Worm (Caenorhabditis elegans) whole organism, young adult: Measurements from ENCODE around the gene F36H9.1.

ENCODE experiments used
- B0035.1 ChIP-seq: sonication (generic microtip); optimal IDR thresholded peaks from 2 replicates; lab custom pipeline; 2016; ENCODE audit warnings: missing genetic modification characterization, mild to moderate bottlenecking, missing compliant biosample characterization, missing genotype, missing genetic modification reagents
- C06A6.2 ChIP-seq: fragments of 200-800 bp; sonication (Bioruptor generic); conservative IDR thresholded peaks from 2 replicates; pipeline ENCODE4 v1.3.6; 2022; ENCODE audit warnings: missing genetic modification characterization, missing compliant biosample characterization
- D2030.7 ChIP-seq: fragments of 200-800 bp; sonication (Bioruptor generic); IDR thresholded peaks from 2 replicates; pipeline ENCODE4 v1.3.6; 2022; ENCODE audit warnings: missing genetic modification reagents, missing genetic modification characterization, missing compliant biosample characterization
- F22D6.2 ChIP-seq: sonication (generic microtip); optimal IDR thresholded peaks from 2 replicates; lab custom pipeline; 2016; ENCODE audit warnings: mild to moderate bottlenecking, missing genetic modification characterization, missing compliant biosample characterization
- F39B2.1 ChIP-seq: fragments of 200-800 bp; sonication (Bioruptor generic); IDR thresholded peaks from 2 replicates; pipeline ENCODE4 v1.3.6; 2022; ENCODE audit warnings: missing genetic modification reagents, missing genetic modification characterization, missing compliant biosample characterization
- F49E8.2 ChIP-seq: sonication (generic microtip); optimal IDR thresholded peaks from 3 replicates; lab custom pipeline; 2017; ENCODE audit warnings: missing genetic modification characterization, mild to moderate bottlenecking, missing compliant biosample characterization, antibody characterized with exemption, moderate library complexity; ENCODE audit not compliant: insufficient read depth
- T07F8.4 ChIP-seq: sonication (generic microtip); optimal IDR thresholded peaks from 2 replicates; lab custom pipeline; 2016; ENCODE audit warnings: mild to moderate bottlenecking, missing genetic modification characterization, moderate library complexity, missing compliant biosample characterization
- Y53G8AR.9 ChIP-seq: fragments of 200-800 bp; sonication (Bioruptor generic); conservative IDR thresholded peaks from 2 replicates; pipeline ENCODE4 v1.3.6; 2022; ENCODE audit warnings: missing genetic modification reagents, missing genetic modification characterization, missing compliant biosample characterization
- Y79H2A.3 ChIP-seq: fragments of 200-800 bp; sonication (Bioruptor generic); conservative IDR thresholded peaks from 2 replicates; pipeline ENCODE4 v1.3.6; 2022; ENCODE audit warnings: missing genetic modification reagents, missing genetic modification characterization, missing compliant biosample characterization
- ZK185.1 ChIP-seq: sonication (generic microtip); optimal IDR thresholded peaks from 2 replicates; lab custom pipeline; 2016; ENCODE audit warnings: mild to moderate bottlenecking, missing genetic modification characterization, missing compliant biosample characterization; ENCODE audit not compliant: poor library complexity, severe bottlenecking
- ama-1 ChIP-seq, 3 experiments: fragments of 150-350 bp in 1 of 3; sonication (generic microtip) in 2 of 3; optimal IDR thresholded peaks; 2 replicates each; lab custom pipeline; 2014 to 2018; ENCODE audit warnings: missing biosample characterization in 2 of 3, missing genetic modification characterization in 2 of 3, missing genetic modification reagents in 2 of 3
- atf-7 ChIP-seq: sonication (generic microtip); optimal IDR thresholded peaks from 2 replicates; lab custom pipeline; 2017; ENCODE audit warnings: mild to moderate bottlenecking, missing genetic modification characterization, missing compliant biosample characterization
- athp-1 ChIP-seq: sonication (generic microtip); optimal IDR thresholded peaks from 2 replicates; lab custom pipeline; 2017; ENCODE audit warnings: mild to moderate bottlenecking, missing genetic modification characterization, missing compliant biosample characterization
- attf-5 ChIP-seq: fragments of 200-800 bp; sonication (Bioruptor generic); optimal IDR thresholded peaks from 2 replicates; lab custom pipeline; 2018; ENCODE audit warnings: mild to moderate bottlenecking, missing genetic modification characterization, missing compliant biosample characterization
- ccch-3 ChIP-seq: fragments of 200-800 bp; sonication (Bioruptor generic); optimal IDR thresholded peaks from 2 replicates; lab custom pipeline; 2018; ENCODE audit warnings: mild to moderate bottlenecking, missing genetic modification characterization, missing compliant biosample characterization
- cebp-1 ChIP-seq, 2 experiments: fragments of 200-800 bp in 1 of 2; sonication (Bioruptor generic) in 1 of 2; sonication (generic microtip) in 1 of 2; IDR thresholded peaks in 1 of 2; optimal IDR thresholded peaks in 1 of 2; 2 replicates each; pipeline versions ENCODE4 v1.3.6 to Lab custom; 2017 to 2022; ENCODE audit warnings: missing compliant biosample characterization in 2 of 2, missing genetic modification characterization in 2 of 2, mild to moderate bottlenecking in 1 of 2, missing genetic modification reagents in 1 of 2, moderate library complexity in 1 of 2
- ceh-40 ChIP-seq: fragments of 200-800 bp; sonication (Bioruptor generic); IDR thresholded peaks from 2 replicates; pipeline ENCODE4 v1.3.6; 2022; ENCODE audit warnings: missing genetic modification characterization, missing compliant biosample characterization
- ceh-79 ChIP-seq: sonication (generic microtip); optimal IDR thresholded peaks from 2 replicates; lab custom pipeline; 2017; ENCODE audit warnings: mild to moderate bottlenecking, missing genetic modification characterization, missing compliant biosample characterization
- chd-7 ChIP-seq: sonication (generic microtip); optimal IDR thresholded peaks from 2 replicates; lab custom pipeline; 2016; ENCODE audit warnings: mild to moderate bottlenecking, missing genetic modification characterization, moderate library complexity, missing compliant biosample characterization
- dox-1 ChIP-seq: fragments of 200-800 bp; sonication (Bioruptor generic); IDR thresholded peaks from 2 replicates; pipeline ENCODE4 v1.3.6; 2022; ENCODE audit warnings: missing genetic modification reagents, missing genetic modification characterization, missing compliant biosample characterization
- dpl-1 ChIP-seq: fragments of 150-350 bp; optimal IDR thresholded peaks from 2 replicates; lab custom pipeline; 2014; ENCODE audit warnings: missing biosample characterization, missing genetic modification reagents, missing genetic modification characterization
- ekl-4 ChIP-seq: fragments of 200-800 bp; sonication (Bioruptor generic); IDR thresholded peaks from 2 replicates; pipeline ENCODE4 v1.3.6; 2022; ENCODE audit warnings: missing genetic modification reagents, missing genetic modification characterization, missing compliant biosample characterization
- fkh-3 ChIP-seq: sonication (generic microtip); optimal IDR thresholded peaks from 2 replicates; lab custom pipeline; 2016; ENCODE audit warnings: mild to moderate bottlenecking, missing genetic modification characterization, missing compliant biosample characterization
- gei-17 ChIP-seq: fragments of 200-800 bp; sonication (Bioruptor generic); optimal IDR thresholded peaks from 2 replicates; lab custom pipeline; 2018; ENCODE audit warnings: mild to moderate bottlenecking, missing genetic modification characterization, missing compliant biosample characterization
- hmg-20 ChIP-seq: fragments of 200-800 bp; sonication (Bioruptor generic); IDR thresholded peaks from 2 replicates; pipeline ENCODE4 v1.3.6; 2022; ENCODE audit warnings: missing genetic modification reagents, missing genetic modification characterization, missing compliant biosample characterization
- hsf-1 ChIP-seq: fragments of 200-800 bp; sonication (Bioruptor generic); IDR thresholded peaks from 2 replicates; pipeline ENCODE4 v1.3.6; 2022; ENCODE audit warnings: missing genetic modification reagents, missing genetic modification characterization, missing compliant biosample characterization
- lsy-27 ChIP-seq: sonication (generic microtip); optimal IDR thresholded peaks from 2 replicates; lab custom pipeline; 2017; ENCODE audit warnings: missing genetic modification characterization, mild to moderate bottlenecking, missing compliant biosample characterization, antibody characterized with exemption, missing genotype, borderline replicate concordance; ENCODE audit not compliant: insufficient read depth
- madf-3 ChIP-seq: fragments of 200-800 bp; sonication (Bioruptor generic); IDR thresholded peaks from 2 replicates; pipeline ENCODE4 v1.3.6; 2022; ENCODE audit warnings: missing genetic modification reagents, missing genetic modification characterization, missing compliant biosample characterization
- madf-6 ChIP-seq: fragments of 200-800 bp; sonication (Bioruptor generic); IDR thresholded peaks from 2 replicates; pipeline ENCODE4 v1.3.6; 2022; ENCODE audit warnings: missing genetic modification reagents, missing genetic modification characterization, missing compliant biosample characterization
- mcd-1 ChIP-seq: fragments of 200-800 bp; sonication (Bioruptor generic); IDR thresholded peaks from 2 replicates; pipeline ENCODE4 v1.3.6; 2022; ENCODE audit warnings: missing genetic modification reagents, missing genetic modification characterization, missing compliant biosample characterization
- mel-28 ChIP-seq: sonication (generic microtip); optimal IDR thresholded peaks from 2 replicates; lab custom pipeline; 2016; ENCODE audit warnings: borderline replicate concordance, mild to moderate bottlenecking, missing genetic modification characterization, missing compliant biosample characterization
- nfyb-1 ChIP-seq: fragments of 200-800 bp; sonication (Bioruptor generic); IDR thresholded peaks from 2 replicates; pipeline ENCODE4 v1.3.6; 2022; ENCODE audit warnings: missing genetic modification reagents, missing genetic modification characterization, missing compliant biosample characterization
- nhr-120 ChIP-seq: fragments of 200-800 bp; sonication (Bioruptor generic); IDR thresholded peaks from 2 replicates; pipeline ENCODE4 v1.3.6; 2022; ENCODE audit warnings: missing genetic modification characterization, missing compliant biosample characterization
- nhr-179 ChIP-seq: sonication (generic microtip); optimal IDR thresholded peaks from 2 replicates; lab custom pipeline; 2016; ENCODE audit warnings: mild to moderate bottlenecking, missing genetic modification characterization, missing compliant biosample characterization
- pha-4 ChIP-seq: fragments of 150-350 bp; sonication (generic microtip); optimal IDR thresholded peaks from 2 replicates; lab custom pipeline; 2014; ENCODE audit warnings: missing biosample characterization, missing genetic modification reagents, missing genetic modification characterization
- rec-8 ChIP-seq, 2 experiments: sonication (generic microtip); optimal IDR thresholded peaks; 2 replicates each; lab custom pipeline; 2016; ENCODE audit warnings: mild to moderate bottlenecking in 2 of 2, missing genetic modification characterization in 2 of 2, missing genetic modification reagents in 2 of 2, missing genotype in 2 of 2, missing biosample characterization in 1 of 2, missing compliant biosample characterization in 1 of 2, moderate library complexity in 1 of 2
- rpc-1 ChIP-seq, 2 experiments: fragments of 150-350 bp in 1 of 2; sonication (generic microtip) in 1 of 2; optimal IDR thresholded peaks; 2 replicates each; lab custom pipeline; 2014 to 2018; ENCODE audit warnings: missing biosample characterization in 1 of 2, missing genetic modification characterization in 1 of 2, missing genetic modification reagents in 1 of 2, missing genotype in 1 of 2
- snpc-1.1 ChIP-seq: sonication (generic microtip); optimal IDR thresholded peaks from 2 replicates; lab custom pipeline; 2017; ENCODE audit warnings: missing genetic modification characterization, mild to moderate bottlenecking, missing compliant biosample characterization, antibody characterized with exemption, moderate library complexity, missing genotype, missing genetic modification reagents; ENCODE audit not compliant: insufficient read depth
- snpc-1.3 ChIP-seq: sonication (generic microtip); optimal IDR thresholded peaks from 2 replicates; lab custom pipeline; 2017; ENCODE audit warnings: missing genetic modification characterization, mild to moderate bottlenecking, missing compliant biosample characterization, antibody characterized with exemption, moderate library complexity, missing genotype, missing genetic modification reagents; ENCODE audit not compliant: insufficient read depth
- snpc-4 ChIP-seq, 5 experiments: fragments of 150-350 bp in 1 of 5; sonication (generic microtip) in 4 of 5; optimal IDR thresholded peaks; 2 replicates each; lab custom pipeline; 2014 to 2018; ENCODE audit warnings: missing genetic modification characterization in 5 of 5, missing biosample characterization in 3 of 5, antibody characterized with exemption in 2 of 5, mild to moderate bottlenecking in 2 of 5, missing compliant biosample characterization in 2 of 5, missing genotype in 2 of 5, moderate library complexity in 2 of 5, missing genetic modification reagents in 1 of 5
- unc-62 ChIP-seq: fragments of 150-350 bp; optimal IDR thresholded peaks from 2 replicates; lab custom pipeline; 2014; ENCODE audit warnings: missing biosample characterization, missing genetic modification reagents, missing genetic modification characterization
- zfh-2 ChIP-seq: fragments of 200-800 bp; sonication (Bioruptor generic); conservative IDR thresholded peaks from 2 replicates; pipeline ENCODE4 v1.3.6; 2022; ENCODE audit warnings: missing genetic modification reagents, missing genetic modification characterization, missing compliant biosample characterization
- ztf-18 ChIP-seq: sonication (generic microtip); optimal IDR thresholded peaks from 2 replicates; lab custom pipeline; 2016; ENCODE audit warnings: missing genotype, mild to moderate bottlenecking, missing genetic modification characterization, missing compliant biosample characterization

Gene F36H9.1

DNA sequence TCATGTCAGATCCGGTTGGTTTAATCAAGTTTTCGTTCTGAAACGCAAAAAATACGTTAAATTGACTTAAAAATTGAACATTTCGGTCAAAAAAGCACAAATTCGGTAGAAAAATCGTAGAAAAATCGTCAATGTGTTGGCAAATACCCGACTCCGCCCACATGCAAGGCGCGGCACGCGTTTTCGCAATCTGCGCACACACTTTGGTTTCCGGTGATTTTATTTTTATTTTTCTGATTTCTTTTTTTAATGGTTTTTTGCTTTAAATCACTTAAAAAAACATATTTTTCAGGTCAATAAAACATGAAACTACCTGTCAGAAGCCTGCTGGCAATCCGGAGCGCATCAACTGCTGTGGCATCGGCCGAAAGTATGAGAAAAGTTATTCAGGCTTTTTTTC lies 27.0 kb downstream of the F36H9.1 start, which contains the start of the genes gly-7 and mrpl-39:
Gene gly-7 (minus strand): TSS at position 37 of the 400 bp plus-strand sequence.
Gene mrpl-39 (plus strand): TSS at position 293 of the 400 bp plus-strand sequence.
- TF ChIP-seq ama-1 (optimal IDR thresholded peaks at IDR 0.05; lab: Kevin White, UChicago) (no peak), ama-1 (GFP tag; optimal IDR thresholded peaks at IDR 0.05; lab: Kevin White, UChicago) (no peak), unc-62 (no peak), madf-6 (GFP tag; lab: Robert Waterston, UW) (no peak), atf-7 (tag; lab: Kevin White, UChicago) (no peak), hsf-1 (GFP tag; lab: Robert Waterston, UW) (no peak), athp-1 (tag; lab: Kevin White, UChicago) (no peak), mcd-1 (GFP tag; lab: Robert Waterston, UW) (peak; percentile 23; the same call in 1 of the 2 replicates), C06A6.2 (GFP tag; lab: Robert Waterston, UW) (no peak), ceh-40 (no peak), ZK185.1 (no peak), pha-4 (tag; lab: Kevin White, UChicago) (no peak), attf-5 (GFP tag; lab: Kevin White, UChicago) (no peak), ztf-18 (tag; lab: Kevin White, UChicago) (no peak), B0035.1 (no peak), nhr-179 (tag; lab: Kevin White, UChicago) (no peak), dpl-1 (GFP tag; lab: Kevin White, UChicago) (no peak), cebp-1 (GFP tag; IDR thresholded peaks at IDR 0.05; lab: Robert Waterston, UW) (no peak), cebp-1 (tag; optimal IDR thresholded peaks at IDR 0.05; lab: Kevin White, UChicago) (peak; percentile 46), Y53G8AR.9 (GFP tag; lab: Robert Waterston, UW) (no peak), rpc-1 (optimal IDR thresholded peaks at IDR 0.05; lab: Kevin White, UChicago) (peak; percentile 18), rpc-1 (tag; optimal IDR thresholded peaks at IDR 0.05; lab: Kevin White, UChicago) (no peak), mel-28 (no peak), chd-7 (tag; lab: Kevin White, UChicago) (no peak), dox-1 (GFP tag; lab: Robert Waterston, UW) (0 out of 2 replicates have a peak, but pooled peaks have one; percentile 17), nfyb-1 (GFP tag; lab: Robert Waterston, UW) (no peak), snpc-1.3 (tag; lab: Kevin White, UChicago) (no peak), madf-3 (GFP tag; lab: Robert Waterston, UW) (no peak), T07F8.4 (tag; lab: Kevin White, UChicago) (no peak), hmg-20 (GFP tag; lab: Robert Waterston, UW) (no peak), F39B2.1 (no peak), snpc-4 (GFP tag; optimal IDR thresholded peaks at IDR 0.05; lab: Kevin White, UChicago) (no peak), snpc-4 (tag; optimal IDR thresholded peaks at IDR 0.05; lab: Kevin White, UChicago) (peak in 1 of 4 experiments; percentile 5), D2030.7 (GFP tag; lab: Robert Waterston, UW) (no peak), Y79H2A.3 (GFP tag; lab: Robert Waterston, UW) (no peak), snpc-1.1 (tag; lab: Kevin White, UChicago) (no peak), fkh-3 (tag; lab: Kevin White, UChicago) (no peak)

DNA sequence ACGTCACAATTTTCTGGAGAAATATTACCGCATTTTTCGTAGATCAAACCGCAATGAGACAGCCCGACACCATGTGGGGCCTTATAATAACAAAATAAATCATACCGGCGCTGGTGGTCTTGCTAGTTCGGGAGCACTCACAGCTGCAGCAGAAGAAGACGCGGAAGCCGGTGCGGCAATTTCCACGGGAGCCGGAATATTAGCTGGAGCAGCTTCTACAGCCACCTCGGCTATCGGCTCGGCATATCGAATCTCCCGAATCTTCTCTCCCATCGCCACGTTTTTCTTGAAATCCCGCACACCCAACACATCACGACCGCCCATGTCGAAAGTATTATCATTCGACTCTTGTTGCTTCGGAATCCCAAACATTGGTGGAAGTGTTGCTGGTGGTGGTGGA lies 30.2 kb downstream of the F36H9.1 start:
- TF ChIP-seq F39B2.1 (no peak), zfh-2 (peak; percentile 55; the same call in 1 of the 2 replicates)

DNA sequence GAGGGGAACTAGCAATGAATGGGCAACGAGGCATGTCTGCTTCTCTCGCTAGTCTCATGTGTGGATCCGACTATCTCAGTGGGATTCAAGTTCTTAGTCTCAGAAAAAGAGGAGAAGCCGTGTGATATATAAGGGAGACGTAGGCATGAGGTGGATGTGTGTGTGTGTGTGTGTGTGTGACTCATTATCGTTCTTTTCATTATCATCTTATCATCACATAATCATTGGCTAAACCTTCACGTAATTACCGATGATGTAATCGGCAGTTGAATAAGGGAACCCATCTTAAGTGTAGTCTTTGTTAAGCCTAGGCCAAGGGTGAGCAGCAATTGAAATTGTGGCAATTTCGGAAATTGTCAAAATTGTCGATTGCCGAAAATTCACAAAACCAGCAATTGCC lies 35.7 kb downstream of the F36H9.1 start, which contains the start of gene Y32G9B.1:
Gene Y32G9B.1 (minus strand): TSS at position 101 of the 400 bp plus-strand sequence.
- TF ChIP-seq D2030.7 (GFP tag; lab: Robert Waterston, UW) (no peak), pha-4 (tag; lab: Kevin White, UChicago) (no peak), rec-8 (tag; optimal IDR thresholded peaks at IDR 0.05; lab: Kevin White, UChicago) (no peak), T07F8.4 (tag; lab: Kevin White, UChicago) (no peak), F22D6.2 (tag; lab: Kevin White, UChicago) (no peak), F49E8.2 (tag; lab: Kevin White, UChicago) (no peak), lsy-27 (no peak), ekl-4 (GFP tag; lab: Robert Waterston, UW) (no peak), nhr-120 (GFP tag; lab: Robert Waterston, UW) (no peak), gei-17 (no peak), madf-3 (GFP tag; lab: Robert Waterston, UW) (no peak), ceh-79 (no peak), madf-6 (GFP tag; lab: Robert Waterston, UW) (no peak), ccch-3 (GFP tag; lab: Kevin White, UChicago) (no peak)
